Fruit fly (Drosophila melanogaster) whole organism, pupa: ENCODE results near the gene CG17819.

Experiments
- CG32121 ChIP-seq: fragments of 200-800 bp; sonication (Bioruptor generic); IDR thresholded peaks from 2 replicates; pipeline ENCODE4 v1.3.6; 2022; ENCODE audit warnings: missing biosample characterization, missing genetic modification characterization
- CG4496 ChIP-seq: fragments of 200-800 bp; sonication (Bioruptor generic); IDR thresholded peaks from 3 replicates; pipeline ENCODE4 v1.3.6; 2022; ENCODE audit warnings: missing biosample characterization, missing genetic modification characterization

DNA sequence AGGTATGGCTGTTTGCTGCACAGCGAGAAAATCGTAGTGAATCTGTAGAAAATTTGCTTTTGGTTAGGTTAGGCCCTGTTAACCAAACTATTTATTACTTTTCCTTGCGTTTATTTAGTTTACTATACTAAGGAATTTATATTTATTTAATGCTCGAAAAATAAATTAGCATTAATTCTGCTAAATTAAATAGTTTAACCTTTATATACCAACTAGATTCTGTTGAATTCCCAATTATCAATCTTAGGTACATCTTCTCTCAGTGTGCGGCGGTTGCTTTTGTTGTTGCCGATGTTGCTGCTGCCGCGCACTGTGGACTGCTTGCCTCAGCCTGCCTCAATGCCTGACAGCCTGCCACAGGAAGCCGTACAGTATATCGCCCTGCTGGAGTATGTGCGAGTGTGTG lies 13.8 kb upstream of the CG17819 start:
- TF ChIP-seq CG32121 (no peak), CG4496 (GFP tag; lab: Robert Waterston, UW) (peak; percentile 45; the same call in 1 of the 3 replicates)
